Fruit fly (Drosophila melanogaster): ENCODE data around the gene CG7800.

Gene CG7800

DNA sequence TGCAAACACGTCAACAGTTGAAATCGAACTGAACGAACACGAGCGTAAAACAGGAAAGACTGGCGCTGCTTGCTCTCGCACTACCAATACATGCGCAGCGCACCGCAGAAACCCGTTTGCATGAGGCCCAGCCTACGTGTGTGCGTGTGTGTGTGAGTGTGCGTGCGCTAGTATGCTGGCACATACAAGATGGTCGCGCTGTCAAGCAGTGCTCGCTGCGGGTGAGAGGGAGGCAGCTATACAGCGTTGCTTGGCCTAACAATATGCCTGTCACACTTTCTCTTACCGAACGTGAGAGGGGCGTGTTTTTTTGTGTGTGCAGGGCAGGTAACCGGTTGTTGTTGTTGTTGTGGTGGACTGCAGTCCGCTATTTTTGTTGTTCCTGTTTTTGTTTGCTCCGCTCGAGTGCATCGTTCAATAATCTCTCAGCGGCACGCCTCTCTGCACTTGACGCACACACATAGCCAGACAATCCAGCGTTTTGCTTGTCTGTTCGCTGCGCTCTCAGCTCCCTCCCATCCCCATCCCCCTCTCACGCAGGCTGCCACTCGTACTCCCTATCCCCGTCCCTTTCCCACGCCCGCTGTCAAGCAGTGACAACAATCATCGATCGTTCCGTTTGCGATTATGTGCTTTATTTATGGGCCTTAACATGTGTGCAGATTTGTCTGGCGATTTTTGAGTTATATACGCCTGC lies 36.2 kb upstream of the CG7800 start, which contains the start of gene grn (continued):
- TF ChIP-seq pzg (GFP tag; optimal IDR thresholded peaks at IDR 0.05), result no peak
- TF ChIP-seq CG13287 (GFP tag; IDR thresholded peaks at IDR 0.05; ENCODE audit: partially characterized antibody), result peak; percentile 42; the same call in 1 of the 2 replicates
- TF ChIP-seq br (optimal IDR thresholded peaks at IDR 0.05), result no peak
- peak; percentile 92 for TF ChIP-seq phol (tag; optimal IDR thresholded peaks at IDR 0.05)
- no peak for TF ChIP-seq Hr3 (GFP tag; optimal IDR thresholded peaks at IDR 0.05)
- TF ChIP-seq tll (GFP tag; optimal IDR thresholded peaks at IDR 0.05), result peak; percentile 66 to 87
- no peak for TF ChIP-seq CG3407 (GFP tag; optimal IDR thresholded peaks at IDR 0.05)
- peak; percentile 98 for TF ChIP-seq Nf-YB (GFP tag; optimal IDR thresholded peaks at IDR 0.05)
- no peak for TF ChIP-seq CG12391 (tag; optimal IDR thresholded peaks at IDR 0.05)
- no peak for TF ChIP-seq CG15696 (tag; optimal IDR thresholded peaks at IDR 0.05)
- TF ChIP-seq nerfin-2 (GFP tag; IDR thresholded peaks at IDR 0.05; ENCODE audit: partially characterized antibody), result 0 out of 2 replicates have a peak, but pooled peaks have one; percentile 25
- no peak for TF ChIP-seq D19A (tag; optimal IDR thresholded peaks at IDR 0.05)
- TF ChIP-seq lov (optimal IDR thresholded peaks at IDR 0.05), result no peak
- TF ChIP-seq lov (GFP tag; IDR thresholded peaks at IDR 0.05), result 0 out of 3 replicates have a peak, but pooled peaks have one; percentile 66
- peak; percentile 53 for TF ChIP-seq sd (tag; optimal IDR thresholded peaks at IDR 0.05)
- 0 out of 3 replicates have a peak, but pooled peaks have one; percentile 15 for TF ChIP-seq sr (GFP tag; IDR thresholded peaks at IDR 0.05)
- TF ChIP-seq CG15269 (tag; optimal IDR thresholded peaks at IDR 0.05), result no peak
- TF ChIP-seq disco-r (GFP tag; optimal IDR thresholded peaks at IDR 0.05), result no peak
- 0 out of 3 replicates have a peak, but pooled peaks have one; percentile 54 for TF ChIP-seq CG11456 (GFP tag; IDR thresholded peaks at IDR 0.05)
- TF ChIP-seq CG4282 (GFP tag; optimal IDR thresholded peaks at IDR 0.05), result no peak
- peak; percentile 4 for TF ChIP-seq CG18262 (tag; optimal IDR thresholded peaks at IDR 0.05)
- 0 out of 2 replicates have a peak, but pooled peaks have one; percentile 5 for TF ChIP-seq CG16779 (GFP tag; IDR thresholded peaks at IDR 0.05)
- peak; percentile 21 for TF ChIP-seq cwo (GFP tag; optimal IDR thresholded peaks at IDR 0.05)
- TF ChIP-seq sens-2 (GFP tag; IDR thresholded peaks at IDR 0.05), result peak; percentile 31; the same call in 1 of the 2 replicates
- TF ChIP-seq CG33557 (GFP tag; optimal IDR thresholded peaks at IDR 0.05), result peak; percentile 8
- no peak for TF ChIP-seq CG16863 (GFP tag; optimal IDR thresholded peaks at IDR 0.05)
- no peak for TF ChIP-seq D19B (GFP tag; optimal IDR thresholded peaks at IDR 0.05)
- peak; percentile 57 for TF ChIP-seq sug (tag; optimal IDR thresholded peaks at IDR 0.05)
- TF ChIP-seq dmrt11E (tag; optimal IDR thresholded peaks at IDR 0.05), result peak; percentile 21
- TF ChIP-seq HLH54F (GFP tag; optimal IDR thresholded peaks at IDR 0.05), result no peak
- TF ChIP-seq CG10321 (GFP tag; IDR thresholded peaks at IDR 0.05), result peak; percentile 100
- TF ChIP-seq amos (GFP tag; IDR thresholded peaks at IDR 0.05; ENCODE audit: partially characterized antibody), result peak; percentile 42; the same call in 1 of the 2 replicates
- TF ChIP-seq Dbx (GFP tag; IDR thresholded peaks at IDR 0.05), result peak; percentile 45; the same call in 1 of the 3 replicates
- no peak for TF ChIP-seq CG9437 (GFP tag; optimal IDR thresholded peaks at IDR 0.05)
- TF ChIP-seq Bdp1 (GFP tag; optimal IDR thresholded peaks at IDR 0.05), result no peak
- peak; percentile 39; the same call in 1 of the 2 replicates for TF ChIP-seq Dref (GFP tag; IDR thresholded peaks at IDR 0.05)
- TF ChIP-seq Adf1 (GFP tag; IDR thresholded peaks at IDR 0.05), result peak; percentile 82
- TF ChIP-seq MBD-R2 (GFP tag; IDR thresholded peaks at IDR 0.05), result peak; percentile 36; the same call in 1 of the 2 replicates
- peak; percentile 66 for TF ChIP-seq twi (tag; optimal IDR thresholded peaks at IDR 0.05)
- no peak for TF ChIP-seq CG31388 (GFP tag; optimal IDR thresholded peaks at IDR 0.05)
- TF ChIP-seq Dfd (GFP tag; optimal IDR thresholded peaks at IDR 0.05), result peak in 1 of 2 experiments; percentile 84
- TF ChIP-seq Atf6 (GFP tag; IDR thresholded peaks at IDR 0.05), result peak; percentile 24; the same call in 1 of the 2 replicates
- no peak for TF ChIP-seq Sox102F (GFP tag; optimal IDR thresholded peaks at IDR 0.05)
- no peak for TF ChIP-seq CG17385 (GFP tag; optimal IDR thresholded peaks at IDR 0.05)
- no peak for TF ChIP-seq Mrtf (GFP tag; IDR thresholded peaks at IDR 0.05)
- peak; percentile 32 for TF ChIP-seq CG1603 (tag; optimal IDR thresholded peaks at IDR 0.05)
- peak; percentile 58; the same call in 2 of the 3 replicates for TF ChIP-seq CG6791 (GFP tag; IDR thresholded peaks at IDR 0.05; ENCODE audit: partially characterized antibody)
- TF ChIP-seq sqz (GFP tag; optimal IDR thresholded peaks at IDR 0.05), result peak; percentile 44
- no peak for TF ChIP-seq CG11247 (GFP tag; IDR thresholded peaks at IDR 0.05)

Measured in whole organism, embryonic.